Worm (Caenorhabditis elegans) whole organism, L4/young adult: ENCODE measurements around the gene hot-1.

ENCODE experiments used
- dao-5 ChIP-seq: sonication (generic microtip); optimal IDR thresholded peaks from 2 replicates; lab custom pipeline; 2016; ENCODE audit warnings: missing genotype, missing genetic modification characterization, moderate library complexity, missing compliant biosample characterization
- him-1 ChIP-seq: sonication (generic microtip); optimal IDR thresholded peaks from 2 replicates; lab custom pipeline; 2016; ENCODE audit warnings: missing genotype, missing genetic modification reagents, missing genetic modification characterization, missing compliant biosample characterization

DNA sequence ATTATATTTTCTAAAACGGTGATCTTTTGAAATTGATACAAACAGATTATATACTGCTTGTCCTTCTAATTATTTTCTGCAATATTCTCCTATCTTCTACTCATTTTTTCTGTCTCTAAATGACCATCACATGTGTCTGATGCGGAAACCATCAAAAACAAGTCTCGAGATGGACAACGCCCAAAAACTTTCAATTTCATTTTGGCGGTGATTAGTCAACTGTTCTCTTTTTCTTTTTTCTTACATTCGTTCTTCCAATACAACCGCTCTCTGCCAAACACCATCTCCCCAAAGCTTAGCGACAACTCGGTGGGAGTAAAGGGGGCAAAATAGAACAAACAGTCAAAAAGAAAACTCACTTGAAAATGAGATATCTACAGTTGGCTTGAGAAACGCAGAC, 12.4 kb downstream of the hot-1 start:
- TF ChIP-seq him-1 (tag; lab: Kevin White, UChicago) (no peak), dao-5 (tag; lab: Kevin White, UChicago) (no peak)
